Worm (Caenorhabditis elegans) whole organism, L4/young adult: ENCODE results near the gene nac-1.

ENCODE experiments used
- W03F9.2 ChIP-seq: fragments of 150-350 bp; optimal IDR thresholded peaks from 2 replicates; lab custom pipeline; 2014; ENCODE audit warnings: missing biosample characterization, missing genetic modification characterization
- dao-5 ChIP-seq: sonication (generic microtip); optimal IDR thresholded peaks from 2 replicates; lab custom pipeline; 2016; ENCODE audit warnings: missing genotype, missing genetic modification characterization, moderate library complexity, missing compliant biosample characterization
- him-1 ChIP-seq: sonication (generic microtip); optimal IDR thresholded peaks from 2 replicates; lab custom pipeline; 2016; ENCODE audit warnings: missing genotype, missing genetic modification reagents, missing genetic modification characterization, missing compliant biosample characterization

The nac-1 gene

ce11 chrX:14894845-14895244, at the start of gene nac-1:
nac-1 (plus strand) TSS chrX:14895145.
- TF ChIP-seq dao-5 (no peak), him-1 (tag; lab: Kevin White, UChicago) (no peak), W03F9.2 (tag; lab: Kevin White, UChicago) (no peak)

ce11 chrX:14845637-14846036, 49.3 kb upstream of the nac-1 start, which contains the start of gene egrh-1:
egrh-1 (plus strand) TSS chrX:14845937.
- TF ChIP-seq W03F9.2 (tag; lab: Kevin White, UChicago) (no peak), dao-5 (no peak)

DNA sequence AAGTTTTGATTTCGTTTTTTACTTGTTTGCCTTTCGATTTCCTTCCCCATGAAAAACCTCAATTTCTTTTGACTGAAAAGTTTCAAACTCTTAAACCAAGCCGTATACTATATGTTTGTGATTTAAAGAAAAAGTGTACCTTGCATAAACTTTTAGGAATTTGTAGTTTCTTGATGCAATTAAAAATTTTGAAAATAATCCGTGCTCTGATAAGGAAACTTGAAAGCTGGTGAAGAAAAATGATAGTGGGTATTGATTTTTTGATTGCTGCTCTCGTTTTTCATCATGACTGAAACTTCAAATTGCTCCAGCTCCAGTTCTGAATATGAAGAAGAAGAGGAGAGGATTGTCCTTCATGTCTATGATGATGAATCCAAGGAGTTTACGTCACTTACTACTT, 45.9 kb upstream of the nac-1 start, which contains the start of gene acd-3:
acd-3 (plus strand) TSS at position 222 of the 400 bp plus-strand sequence.
- TF ChIP-seq him-1 (tag; lab: Kevin White, UChicago) (no peak), dao-5 (no peak), W03F9.2 (tag; lab: Kevin White, UChicago) (no peak)

DNA sequence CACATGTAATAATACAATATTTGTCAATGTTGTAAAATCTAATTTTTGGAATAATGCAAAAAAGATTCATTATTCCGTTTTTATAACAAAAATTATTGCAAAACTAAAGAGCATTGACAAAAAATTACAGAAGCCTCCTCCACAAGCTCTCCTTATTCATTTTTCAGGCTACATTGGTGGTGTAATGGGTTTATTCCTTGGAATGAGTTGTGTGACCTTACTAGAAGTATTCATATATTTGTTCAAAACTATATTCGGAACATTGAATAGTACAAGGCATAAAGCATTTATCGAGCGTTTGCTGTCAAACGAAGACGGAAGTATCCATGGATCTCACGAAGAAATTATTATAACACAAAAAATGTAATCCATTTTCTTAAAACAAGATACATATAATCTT, 43.0 kb upstream of the nac-1 start:
- TF ChIP-seq dao-5 = no peak

DNA sequence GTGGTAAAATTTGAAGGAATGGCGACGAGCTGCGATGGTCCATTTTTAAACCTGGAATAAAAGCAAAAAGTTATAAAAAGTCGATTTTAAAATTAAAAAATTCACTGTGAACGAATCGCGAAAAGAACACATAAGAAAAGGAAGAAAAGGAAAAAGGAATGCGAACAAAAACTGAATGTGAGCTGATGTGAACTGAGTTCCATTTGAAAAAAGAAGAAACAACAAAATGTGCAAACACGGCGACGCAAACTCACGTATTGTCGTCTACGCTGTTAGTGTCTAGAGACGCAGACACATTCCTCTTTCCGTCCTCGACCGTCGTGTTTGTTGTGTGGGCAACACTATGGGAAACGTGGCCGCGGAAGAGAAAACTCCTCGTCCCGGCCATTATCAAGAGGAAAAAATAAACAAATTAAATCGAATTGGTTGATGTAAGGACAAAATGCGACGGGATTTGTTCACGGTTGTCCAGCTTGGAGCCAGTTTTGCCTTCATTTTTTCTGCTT, 41.2 kb upstream of the nac-1 start, which contains the start of the genes C27C12.1 and C27C12.4:
C27C12.1 (minus strand) TSS at position 51 of the 506 bp plus-strand sequence.
C27C12.4 (plus strand) TSS at position 375 of the 506 bp plus-strand sequence.
- TF ChIP-seq him-1 (tag; lab: Kevin White, UChicago) = peak; percentile 63
- no peak for TF ChIP-seq W03F9.2 (tag; lab: Kevin White, UChicago)

DNA sequence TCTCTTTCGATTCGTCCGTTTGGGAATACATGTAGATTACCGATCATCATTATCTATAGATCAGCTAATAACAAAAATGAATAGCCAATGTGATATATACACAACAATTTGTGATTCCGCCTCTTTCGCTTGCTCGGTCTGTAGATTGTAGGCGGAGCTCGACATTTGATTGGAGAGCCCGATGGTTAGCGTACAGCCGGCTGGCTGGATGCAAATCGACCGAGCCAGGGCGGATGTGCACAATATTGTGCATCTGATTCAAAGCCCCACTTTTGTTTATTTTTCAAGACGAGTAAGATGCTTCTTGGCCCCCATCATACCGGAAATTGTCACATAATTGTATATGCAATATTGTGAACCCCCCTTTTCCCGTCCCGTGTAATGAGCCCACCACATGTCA, 33.2 kb upstream of the nac-1 start, which contains the start of gene dmd-4:
dmd-4 (minus strand) TSS at position 101 of the 400 bp plus-strand sequence.
- TF ChIP-seq dao-5 = no peak
- TF ChIP-seq W03F9.2 (tag; lab: Kevin White, UChicago) = no peak
- TF ChIP-seq him-1 (tag; lab: Kevin White, UChicago) = no peak

ce11 chrX:14865744-14866143, 29.2 kb upstream of the nac-1 start, which contains the start of gene C27C12.3:
C27C12.3 (minus strand) TSS chrX:14865844.
- no peak for TF ChIP-seq W03F9.2 (tag; lab: Kevin White, UChicago)
- no peak for TF ChIP-seq him-1 (tag; lab: Kevin White, UChicago)
- TF ChIP-seq dao-5 = no peak

- TF ChIP-seq him-1 (tag; lab: Kevin White, UChicago) (no peak), W03F9.2 (tag; lab: Kevin White, UChicago) (no peak), dao-5 (no peak)
Measured at ce11 chrX:14868200-14868599, 26.7 kb upstream of the nac-1 start, which contains the start of gene F31F6.1. F31F6.1 (minus strand) TSS chrX:14868300.

- TF ChIP-seq dao-5 = no peak
- no peak for TF ChIP-seq him-1 (tag; lab: Kevin White, UChicago)
- TF ChIP-seq W03F9.2 (tag; lab: Kevin White, UChicago) = no peak
Measured at ce11 chrX:14871780-14872179, 23.2 kb upstream of the nac-1 start, which contains the start of gene F31F6.2. F31F6.2 (minus strand) TSS chrX:14871880.

DNA sequence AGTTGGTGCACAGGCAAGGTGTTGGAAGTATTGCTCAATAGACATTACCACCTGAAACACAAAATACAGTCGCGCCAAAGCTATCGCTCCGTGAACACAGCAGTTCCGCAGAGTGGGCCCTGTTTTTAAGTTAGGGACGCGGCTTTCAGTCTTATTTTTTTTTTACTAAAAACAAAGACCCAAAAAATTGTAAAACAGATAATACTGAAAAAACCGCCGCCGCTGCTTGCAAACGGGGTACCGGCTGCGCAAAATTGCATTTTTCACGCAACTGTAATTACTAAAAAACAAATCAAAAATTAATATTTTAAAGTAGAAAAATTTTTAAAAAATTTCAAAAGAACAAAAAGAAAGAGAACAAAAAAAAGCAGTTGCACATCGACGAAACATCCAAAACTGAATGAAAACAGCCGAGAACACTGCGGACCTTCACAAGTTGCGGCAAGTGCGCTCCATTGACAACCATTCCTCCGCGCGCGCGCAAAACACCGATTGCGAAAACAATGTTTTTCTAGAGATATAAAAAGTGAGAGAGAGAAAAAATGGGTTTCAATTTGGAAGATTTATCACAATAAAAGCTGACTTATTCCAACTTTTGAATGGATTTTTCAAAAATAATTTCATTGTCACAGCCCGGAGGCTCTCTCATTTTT, 22.0 kb upstream of the nac-1 start, which contains the start of gene F31F6.3:
F31F6.3 (minus strand) TSS at position 51 of the 653 bp plus-strand sequence.
- TF ChIP-seq him-1 (tag; lab: Kevin White, UChicago) (no peak), W03F9.2 (tag; lab: Kevin White, UChicago) (no peak), dao-5 (no peak)

ce11 chrX:14875668-14876067, 19.3 kb upstream of the nac-1 start, which contains the start of gene sssh-1:
sssh-1 (plus strand) TSS chrX:14875968.
- TF ChIP-seq dao-5 (no peak), him-1 (tag; lab: Kevin White, UChicago) (no peak), W03F9.2 (tag; lab: Kevin White, UChicago) (no peak)

DNA sequence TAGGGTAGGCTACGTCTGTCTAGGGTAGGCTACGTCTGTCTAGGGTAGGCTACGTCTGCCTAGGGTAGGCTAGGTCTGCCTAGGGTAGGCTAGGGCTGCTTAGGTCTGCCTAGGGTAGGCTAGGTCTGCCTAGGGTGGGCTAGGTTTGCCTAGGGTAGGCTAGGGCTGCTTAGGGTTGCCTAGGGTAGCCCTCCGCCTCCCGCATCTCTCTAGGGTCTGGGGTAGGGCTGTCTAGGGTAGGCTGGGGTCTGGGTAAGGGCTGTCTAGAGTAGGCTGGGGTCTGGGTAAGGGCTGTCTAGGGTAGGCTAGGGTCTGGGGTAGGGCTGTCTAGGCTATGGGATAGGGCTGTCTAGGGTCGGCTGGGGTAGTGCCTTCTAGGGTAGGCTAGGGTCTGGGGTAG, 17.3 kb upstream of the nac-1 start:
- TF ChIP-seq W03F9.2 (tag; lab: Kevin White, UChicago) (no peak), dao-5 (no peak), him-1 (tag; lab: Kevin White, UChicago) (no peak)

- TF ChIP-seq W03F9.2 (tag; lab: Kevin White, UChicago) (no peak), dao-5 (no peak), him-1 (tag; lab: Kevin White, UChicago) (no peak)
Measured at ce11 chrX:14881119-14881518, 13.8 kb upstream of the nac-1 start, which contains the start of gene flp-8. flp-8 (plus strand) TSS chrX:14881419.

DNA sequence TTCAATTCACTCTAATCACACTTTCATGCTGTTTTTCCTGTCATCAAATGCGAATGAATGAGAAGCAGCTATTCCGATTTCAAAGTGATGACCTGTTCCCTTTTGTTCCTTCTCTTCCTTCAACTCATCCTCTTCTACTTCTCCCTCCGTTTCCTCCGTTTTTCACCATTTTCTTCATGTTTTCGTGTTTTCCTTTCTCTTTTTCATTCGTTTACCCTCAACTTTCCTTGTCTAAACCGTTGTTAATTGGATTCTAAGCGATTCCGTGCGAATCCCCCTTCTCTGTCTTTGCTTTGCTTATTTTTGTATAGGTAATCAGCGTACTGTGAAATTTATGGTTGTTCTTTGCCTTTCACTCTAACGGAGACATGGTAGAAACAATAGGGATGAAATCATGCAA, 9.1 kb upstream of the nac-1 start:
- TF ChIP-seq dao-5 (no peak), him-1 (tag; lab: Kevin White, UChicago) (no peak), W03F9.2 (tag; lab: Kevin White, UChicago) (no peak)
